In genomic region chr3L:10965731-10966647, dm6 we compare ENCODE assay signal across 4 fruit fly cellular contexts.
TF ChIP-seq lines count a peak whose summit lies in the region.

No protein-coding gene starts in this region.

- TF ChIP-seq CTCF in whole organism, embryonic (GFP tag; optimal IDR thresholded peaks at IDR 0.05; lab: Kevin White, UChicago), result peak; percentile 30

TF ChIP-seq in whole organism, embryonic, 481 proteins besides CTCF, POLR2A, EP300 and RAD21 (continues in another document):
- peak; percentile 82 for TF ChIP-seq kah (GFP tag; optimal IDR thresholded peaks at IDR 0.05; lab: Kevin White, UChicago)
- TF ChIP-seq CG2678 (tag; optimal IDR thresholded peaks at IDR 0.05; lab: Kevin White, UChicago), result peak; percentile 91
- TF ChIP-seq CG5953 (GFP tag; IDR thresholded peaks at IDR 0.05; lab: Robert Waterston, UW), result peak; percentile 81
- TF ChIP-seq CG12744 (GFP tag; optimal IDR thresholded peaks at IDR 0.05; lab: Kevin White, UChicago), result peak; percentile 47
- peak; percentile 76 for TF ChIP-seq CG9437 (GFP tag; optimal IDR thresholded peaks at IDR 0.05; lab: Kevin White, UChicago)
- TF ChIP-seq CG31441 (GFP tag; IDR thresholded peaks at IDR 0.05; lab: Robert Waterston, UW), result peak; percentile 87
- peak; percentile 89 for TF ChIP-seq CG12219 (GFP tag; optimal IDR thresholded peaks at IDR 0.05; lab: Kevin White, UChicago)
- peak; percentile 93 for TF ChIP-seq HLH3B (GFP tag; IDR thresholded peaks at IDR 0.05; lab: Robert Waterston, UW)
- TF ChIP-seq lbe (GFP tag; optimal IDR thresholded peaks at IDR 0.05; lab: Kevin White, UChicago), result peak; percentile 17
- TF ChIP-seq Rx (GFP tag; IDR thresholded peaks at IDR 0.05; lab: Robert Waterston, UW), result peak; percentile 70
- TF ChIP-seq ash1 (GFP tag; optimal IDR thresholded peaks at IDR 0.05; lab: Kevin White, UChicago), result no peak
- peak; percentile 87 for TF ChIP-seq CG4707 (GFP tag; optimal IDR thresholded peaks at IDR 0.05; lab: Kevin White, UChicago)
- peak; percentile 57 for TF ChIP-seq CG1647 (GFP tag; optimal IDR thresholded peaks at IDR 0.05; lab: Kevin White, UChicago)
- peak; percentile 82 for TF ChIP-seq ind (GFP tag; optimal IDR thresholded peaks at IDR 0.05; lab: Kevin White, UChicago)
- TF ChIP-seq sna (GFP tag; IDR thresholded peaks at IDR 0.05; lab: Robert Waterston, UW; ENCODE audit: partially characterized antibody), result no peak
- peak; percentile 86 for TF ChIP-seq Hsf (GFP tag; optimal IDR thresholded peaks at IDR 0.05; lab: Kevin White, UChicago)
- TF ChIP-seq bab2 (GFP tag; optimal IDR thresholded peaks at IDR 0.05; lab: Kevin White, UChicago), result peak; percentile 82
- TF ChIP-seq her (GFP tag; optimal IDR thresholded peaks at IDR 0.05; lab: Kevin White, UChicago), result peak; percentile 64
- TF ChIP-seq bsh (GFP tag; optimal IDR thresholded peaks at IDR 0.05; lab: Kevin White, UChicago), result peak in 1 of 2 experiments; percentile 95
- TF ChIP-seq CG14667 (GFP tag; IDR thresholded peaks at IDR 0.05; lab: Robert Waterston, UW), result peak; percentile 66
- TF ChIP-seq row (GFP tag; IDR thresholded peaks at IDR 0.05; lab: Robert Waterston, UW), result peak; percentile 88
- TF ChIP-seq CG32767 (GFP tag; IDR thresholded peaks at IDR 0.05; lab: Robert Waterston, UW), result peak; percentile 81

TF ChIP-seq in whole organism, prepupa, 60 proteins besides CTCF, POLR2A, EP300 and RAD21 (continues in another document):
- TF ChIP-seq CG31627 (GFP tag; optimal IDR thresholded peaks at IDR 0.05; lab: Kevin White, UChicago), result peak; percentile 82
- TF ChIP-seq Hr4 (GFP tag; optimal IDR thresholded peaks at IDR 0.05; lab: Kevin White, UChicago), result peak; percentile 55
- TF ChIP-seq CG34406 (GFP tag; optimal IDR thresholded peaks at IDR 0.05; lab: Kevin White, UChicago), result peak; percentile 87
- TF ChIP-seq Sox102F (GFP tag; optimal IDR thresholded peaks at IDR 0.05; lab: Kevin White, UChicago), result peak; percentile 87
- peak; percentile 69 for TF ChIP-seq spab (GFP tag; optimal IDR thresholded peaks at IDR 0.05; lab: Kevin White, UChicago)
- TF ChIP-seq CG15336 (GFP tag; IDR thresholded peaks at IDR 0.05; lab: Robert Waterston, UW), result 0 out of 2 replicates have a peak, but pooled peaks have one; percentile 33
- peak; percentile 55 to 83 for TF ChIP-seq ss (GFP tag; optimal IDR thresholded peaks at IDR 0.05; lab: Kevin White, UChicago)
- TF ChIP-seq fd59A (GFP tag; optimal IDR thresholded peaks at IDR 0.05; lab: Kevin White, UChicago), result peak; percentile 65
- TF ChIP-seq lz (GFP tag; optimal IDR thresholded peaks at IDR 0.05; lab: Kevin White, UChicago), result peak; percentile 82
- TF ChIP-seq CG9139 (GFP tag; optimal IDR thresholded peaks at IDR 0.05; lab: Kevin White, UChicago), result peak; percentile 32
- TF ChIP-seq Ets96B (tag; optimal IDR thresholded peaks at IDR 0.05; lab: Kevin White, UChicago), result peak; percentile 74
- peak; percentile 88 for TF ChIP-seq esn (GFP tag; optimal IDR thresholded peaks at IDR 0.05; lab: Kevin White, UChicago)
- TF ChIP-seq dsx (GFP tag; optimal IDR thresholded peaks at IDR 0.05; lab: Kevin White, UChicago; ENCODE audit: poor library complexity, severe bottlenecking), result peak; percentile 76
- TF ChIP-seq CG3919 (GFP tag; optimal IDR thresholded peaks at IDR 0.05; lab: Kevin White, UChicago), result peak; percentile 77
- peak; percentile 69 for TF ChIP-seq CG7368 (GFP tag; optimal IDR thresholded peaks at IDR 0.05; lab: Kevin White, UChicago)
- TF ChIP-seq Sox14 (GFP tag; optimal IDR thresholded peaks at IDR 0.05; lab: Kevin White, UChicago), result peak; percentile 80
- TF ChIP-seq Eip93F (GFP tag; optimal IDR thresholded peaks at IDR 0.05; lab: Kevin White, UChicago), result peak; percentile 43
- TF ChIP-seq net (GFP tag; optimal IDR thresholded peaks at IDR 0.05; lab: Kevin White, UChicago), result peak; percentile 77
- TF ChIP-seq CG11762 (GFP tag; optimal IDR thresholded peaks at IDR 0.05; lab: Kevin White, UChicago; ENCODE audit: insufficient read depth), result peak; percentile 60
- TF ChIP-seq CG10669 (GFP tag; optimal IDR thresholded peaks at IDR 0.05; lab: Kevin White, UChicago), result peak; percentile 72
- peak; percentile 80 for TF ChIP-seq CG6163 (GFP tag; IDR thresholded peaks at IDR 0.05; lab: Robert Waterston, UW)
- TF ChIP-seq CG8632 (GFP tag; optimal IDR thresholded peaks at IDR 0.05; lab: Kevin White, UChicago), result peak; percentile 84

TF ChIP-seq in whole organism, pupa, 21 proteins besides CTCF, POLR2A, EP300 and RAD21:
- no peak for TF ChIP-seq D1 (tag; optimal IDR thresholded peaks at IDR 0.05; lab: Kevin White, UChicago)
- TF ChIP-seq CG4496 (GFP tag; IDR thresholded peaks at IDR 0.05; lab: Robert Waterston, UW), result peak; percentile 70; the same call in 2 of the 3 replicates
- peak; percentile 64 for TF ChIP-seq CG9948 (tag; optimal IDR thresholded peaks at IDR 0.05; lab: Kevin White, UChicago)
- no peak for TF ChIP-seq EcR (GFP tag; optimal IDR thresholded peaks at IDR 0.05; lab: Kevin White, UChicago)
- TF ChIP-seq CG15710 (tag; optimal IDR thresholded peaks at IDR 0.05; lab: Kevin White, UChicago), result peak; percentile 81
- peak; percentile 82 for TF ChIP-seq CG8159 (tag; optimal IDR thresholded peaks at IDR 0.05; lab: Kevin White, UChicago)
- peak; percentile 61; the same call in 2 of the 3 replicates for TF ChIP-seq fd96Ca (GFP tag; IDR thresholded peaks at IDR 0.05; lab: Robert Waterston, UW)
- TF ChIP-seq CG10348 (GFP tag; IDR thresholded peaks at IDR 0.05; lab: Robert Waterston, UW), result no peak
- peak; percentile 63 for TF ChIP-seq CG34367 (tag; optimal IDR thresholded peaks at IDR 0.05; lab: Kevin White, UChicago)
- peak; percentile 65 for TF ChIP-seq CG17806 (tag; optimal IDR thresholded peaks at IDR 0.05; lab: Kevin White, UChicago)
- no peak for TF ChIP-seq CG13204 (GFP tag; optimal IDR thresholded peaks at IDR 0.05; lab: Kevin White, UChicago)
- no peak for TF ChIP-seq rn (GFP tag; IDR thresholded peaks at IDR 0.05; lab: Robert Waterston, UW)
- peak; percentile 67; the same call in 1 of the 2 replicates for TF ChIP-seq CG32121 (GFP tag; IDR thresholded peaks at IDR 0.05; lab: Robert Waterston, UW)
- peak; percentile 45 for TF ChIP-seq gl (tag; optimal IDR thresholded peaks at IDR 0.05; lab: Kevin White, UChicago)
- TF ChIP-seq Pif1B (GFP tag; optimal IDR thresholded peaks at IDR 0.05; lab: Kevin White, UChicago), result peak; percentile 74
- TF ChIP-seq Ets98B (GFP tag; IDR thresholded peaks at IDR 0.05; lab: Robert Waterston, UW), result peak; percentile 35
- peak; percentile 76 for TF ChIP-seq Pif1A (GFP tag; optimal IDR thresholded peaks at IDR 0.05; lab: Kevin White, UChicago)
- no peak for TF ChIP-seq CG12605 (GFP tag; IDR thresholded peaks at IDR 0.05; lab: Robert Waterston, UW)
- peak; percentile 17 for TF ChIP-seq CG8301 (tag; optimal IDR thresholded peaks at IDR 0.05; lab: Kevin White, UChicago)
- peak; percentile 78 for TF ChIP-seq Snoo (tag; optimal IDR thresholded peaks at IDR 0.05; lab: Kevin White, UChicago)
- peak; percentile 29 for TF ChIP-seq CG14655 (GFP tag; optimal IDR thresholded peaks at IDR 0.05; lab: Kevin White, UChicago)
TF ChIP-seq in whole organism, pupa: peak in this region for 15.

TF ChIP-seq in whole organism, wandering third instar larva, 38 proteins besides CTCF, POLR2A, EP300 and RAD21:
- TF ChIP-seq woc (GFP tag; optimal IDR thresholded peaks at IDR 0.05; lab: Kevin White, UChicago) (peak; percentile 55), Hr78 (GFP tag; optimal IDR thresholded peaks at IDR 0.05; lab: Kevin White, UChicago) (no peak), lola (GFP tag; optimal IDR thresholded peaks at IDR 0.05; lab: Kevin White, UChicago) (no peak), dsf (GFP tag; optimal IDR thresholded peaks at IDR 0.05; lab: Kevin White, UChicago; ENCODE audit: borderline replicate concordance) (no peak), fru (GFP tag; optimal IDR thresholded peaks at IDR 0.05; lab: Kevin White, UChicago) (peak; percentile 74), brk (GFP tag; optimal IDR thresholded peaks at IDR 0.05; lab: Kevin White, UChicago) (no peak), rgr (GFP tag; optimal IDR thresholded peaks at IDR 0.05; lab: Kevin White, UChicago) (peak; percentile 59), h (GFP tag; optimal IDR thresholded peaks at IDR 0.05; lab: Kevin White, UChicago) (peak; percentile 63), HLH106 (tag; optimal IDR thresholded peaks at IDR 0.05; lab: Kevin White, UChicago) (peak; percentile 64), foxo (GFP tag; optimal IDR thresholded peaks at IDR 0.05; lab: Kevin White, UChicago) (peak in 1 of 2 experiments; percentile 59), Rel (GFP tag; optimal IDR thresholded peaks at IDR 0.05; lab: Kevin White, UChicago) (no peak), Rel (tag; optimal IDR thresholded peaks at IDR 0.05; lab: Kevin White, UChicago) (no peak), Dif (GFP tag; optimal IDR thresholded peaks at IDR 0.05; lab: Kevin White, UChicago; ENCODE audit: partially characterized antibody) (no peak), Hr83 (GFP tag; optimal IDR thresholded peaks at IDR 0.05; lab: Kevin White, UChicago; ENCODE audit: poor library complexity, severe bottlenecking) (no peak), pan (optimal IDR thresholded peaks at IDR 0.05; lab: Kevin White, UChicago) (no peak), GATAd (GFP tag; optimal IDR thresholded peaks at IDR 0.05; lab: Kevin White, UChicago) (no peak), psq (GFP tag; optimal IDR thresholded peaks at IDR 0.05; lab: Kevin White, UChicago) (peak; percentile 52), dl (GFP tag; optimal IDR thresholded peaks at IDR 0.05; lab: Kevin White, UChicago; ENCODE audit: insufficient read depth in 1 of 2, partially characterized antibody in 2 of 2) (no peak), sv (GFP tag; optimal IDR thresholded peaks at IDR 0.05; lab: Kevin White, UChicago) (peak; percentile 76), dmrt93B (GFP tag; optimal IDR thresholded peaks at IDR 0.05; lab: Kevin White, UChicago) (peak; percentile 36), CG9705 (GFP tag; optimal IDR thresholded peaks at IDR 0.05; lab: Kevin White, UChicago) (no peak), CG32264 (GFP tag; optimal IDR thresholded peaks at IDR 0.05; lab: Kevin White, UChicago) (peak; percentile 18), OdsH (GFP tag; optimal IDR thresholded peaks at IDR 0.05; lab: Kevin White, UChicago) (peak; percentile 47), Hnf4 (GFP tag; optimal IDR thresholded peaks at IDR 0.05; lab: Kevin White, UChicago) (peak; percentile 27), Sp1 (GFP tag; optimal IDR thresholded peaks at IDR 0.05; lab: Kevin White, UChicago) (peak; percentile 64), ey (GFP tag; optimal IDR thresholded peaks at IDR 0.05; lab: Kevin White, UChicago) (peak; percentile 61), Jra (GFP tag; optimal IDR thresholded peaks at IDR 0.05; lab: Kevin White, UChicago) (no peak), br (GFP tag; optimal IDR thresholded peaks at IDR 0.05; lab: Kevin White, UChicago) (peak; percentile 66)

Comparison
In these comparisons a context has a peak if more than half of its experiments do, and no peak if none do; other contexts are left out.
1. Of the 7 proteins assayed by ChIP-seq in both whole organism, embryonic and whole organism, prepupa: peak only in whole organism, embryonic: none; only in whole organism, prepupa: CG16779, Hr39 and Lpt; in both: Blimp-1, CG6854, Gug and Sox102F; in neither: 0.